Worm (Caenorhabditis elegans) whole organism, L4 larva: ENCODE data around the gene nhr-4.

Experiments
- ZK546.5 ChIP-seq, 2 experiments: sonication (generic microtip); optimal IDR thresholded peaks; 2 replicates each; lab custom pipeline; 2017; ENCODE audit warnings: missing biosample characterization in 2 of 2, missing genetic modification characterization in 2 of 2
- ama-1 ChIP-seq: fragments of 150-350 bp; optimal IDR thresholded peaks from 2 replicates; lab custom pipeline; 2014; ENCODE audit warnings: inconsistent platforms, mixed read lengths
- zip-2 ChIP-seq: fragments of 150-350 bp; optimal IDR thresholded peaks from 2 replicates; lab custom pipeline; 2014; ENCODE audit warnings: missing biosample characterization, missing genetic modification characterization

- TF ChIP-seq ama-1 (lab: Kevin White, UChicago) (no peak), ZK546.5 (tag; optimal IDR thresholded peaks at IDR 0.05; lab: Kevin White, UChicago) (no peak), zip-2 (tag; lab: Kevin White, UChicago) (no peak)
Observed at ce11 chrIV:9924419-9924818, 45.3 kb downstream of the nhr-4 start.
